Worm (Caenorhabditis elegans) whole organism, early embryonic: Measurements from ENCODE around the gene tmem-258.

Source experiments
- B0310.2 ChIP-seq: sonication (generic microtip); optimal IDR thresholded peaks from 2 replicates; lab custom pipeline; 2016; ENCODE audit warnings: mild to moderate bottlenecking, missing genetic modification characterization, missing compliant biosample characterization
- F13C5.2 ChIP-seq: sonication (generic microtip); optimal IDR thresholded peaks from 2 replicates; lab custom pipeline; 2017; ENCODE audit warnings: mild to moderate bottlenecking, missing genetic modification characterization, inconsistent platforms, missing compliant biosample characterization
- aly-1 ChIP-seq: sonication (generic microtip); optimal IDR thresholded peaks from 2 replicates; lab custom pipeline; 2016; ENCODE audit warnings: missing genetic modification characterization, missing compliant biosample characterization
- ama-1 ChIP-seq: fragments of 150-350 bp; optimal IDR thresholded peaks from 2 replicates; lab custom pipeline; 2014
- ceh-13 ChIP-seq: fragments of 200-800 bp; sonication (Bioruptor generic); optimal IDR thresholded peaks from 2 replicates; lab custom pipeline; 2018; ENCODE audit warnings: mild to moderate bottlenecking, missing genetic modification characterization, missing compliant biosample characterization
- ceh-36 ChIP-seq: sonication (generic microtip); optimal IDR thresholded peaks from 2 replicates; lab custom pipeline; 2016; ENCODE audit warnings: missing genetic modification characterization, inconsistent platforms, missing compliant biosample characterization
- ets-7 ChIP-seq: sonication (generic microtip); optimal IDR thresholded peaks from 2 replicates; lab custom pipeline; 2016; ENCODE audit warnings: missing genotype, missing genetic modification characterization, missing compliant biosample characterization
- flt-1 ChIP-seq: fragments of 200-800 bp; sonication (Bioruptor generic); IDR thresholded peaks from 2 replicates; pipeline ENCODE4 v1.3.6; 2022; ENCODE audit warnings: missing genetic modification characterization, missing compliant biosample characterization
- hmbx-1 ChIP-seq: sonication (generic microtip); optimal IDR thresholded peaks from 2 replicates; lab custom pipeline; 2016; ENCODE audit warnings: mild to moderate bottlenecking, missing genetic modification characterization, missing compliant biosample characterization
- hmg-4 ChIP-seq: fragments of 200-800 bp; sonication (Bioruptor generic); optimal IDR thresholded peaks from 2 replicates; lab custom pipeline; 2018; ENCODE audit warnings: mild to moderate bottlenecking, missing genetic modification characterization, missing compliant biosample characterization
- hnd-1 ChIP-seq: sonication (generic microtip); optimal IDR thresholded peaks from 2 replicates; lab custom pipeline; 2016; ENCODE audit warnings: missing genetic modification characterization, missing compliant biosample characterization
- pes-1 ChIP-seq: fragments of 200-800 bp; sonication (Bioruptor generic); IDR thresholded peaks from 2 replicates; pipeline ENCODE4 v1.3.6; 2022; ENCODE audit warnings: missing genetic modification reagents, missing genetic modification characterization, missing compliant biosample characterization
- scrt-1 ChIP-seq: fragments of 200-800 bp; sonication (Bioruptor generic); IDR thresholded peaks from 2 replicates; pipeline ENCODE4 v1.3.6; 2022; ENCODE audit warnings: missing genetic modification characterization, missing compliant biosample characterization
- sea-1 ChIP-seq: fragments of 200-800 bp; sonication (Bioruptor generic); conservative IDR thresholded peaks from 2 replicates; pipeline ENCODE4 v1.3.6; 2022; ENCODE audit warnings: missing genetic modification characterization, missing compliant biosample characterization
- tbx-11 ChIP-seq: fragments of 200-800 bp; sonication (Bioruptor generic); IDR thresholded peaks from 2 replicates; pipeline ENCODE4 v1.3.6; 2022; ENCODE audit warnings: missing genetic modification characterization, missing compliant biosample characterization
- tbx-37 ChIP-seq: fragments of 200-800 bp; sonication (Bioruptor generic); conservative IDR thresholded peaks from 2 replicates; pipeline ENCODE4 v1.3.6; 2022; ENCODE audit warnings: missing genetic modification reagents, missing genetic modification characterization, missing compliant biosample characterization
- tra-4 ChIP-seq: sonication (generic microtip); optimal IDR thresholded peaks from 2 replicates; lab custom pipeline; 2017; ENCODE audit warnings: missing genetic modification characterization, missing compliant biosample characterization

tmem-258 gene

DNA sequence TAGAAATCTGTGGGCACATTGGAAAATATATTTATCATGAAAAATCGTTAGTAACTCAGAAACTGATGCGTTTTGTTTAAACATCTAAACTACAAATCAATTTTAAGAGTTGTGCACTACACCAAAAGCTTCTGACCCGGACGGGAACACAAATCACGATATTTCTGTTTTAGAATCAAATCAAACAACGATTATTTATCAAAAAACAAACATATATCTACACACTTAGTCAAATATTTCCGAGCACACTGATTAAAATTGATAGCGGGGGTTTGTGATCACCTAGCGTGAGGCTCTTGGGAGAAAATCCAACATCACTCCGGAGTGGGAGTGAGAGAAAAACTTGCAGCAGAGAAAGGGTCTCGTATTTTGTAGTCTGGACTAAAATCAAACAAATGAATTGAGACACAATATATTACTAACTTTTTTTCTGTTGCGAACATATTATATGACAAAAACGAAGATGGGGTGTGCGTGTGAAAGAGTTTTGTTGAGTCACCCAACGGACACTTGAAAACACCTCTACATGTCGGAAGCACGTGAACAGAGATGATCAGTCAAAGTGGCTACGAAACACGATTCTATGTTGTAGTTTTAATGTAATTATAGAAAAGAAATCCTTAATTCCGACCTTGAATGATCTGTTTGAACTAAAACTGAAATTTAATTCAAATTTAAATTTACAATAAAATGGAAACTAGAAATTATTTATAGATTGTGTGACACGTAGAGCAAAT is 32.4 kb downstream of the tmem-258 start:
- TF ChIP-seq tbx-37 (no peak), pes-1 (GFP tag; lab: Robert Waterston, UW) (no peak), tbx-11 (GFP tag; lab: Robert Waterston, UW) (no peak), tra-4 (tag; lab: Kevin White, UChicago) (no peak), hmg-4 (GFP tag; lab: Kevin White, UChicago) (no peak), hmbx-1 (tag; lab: Kevin White, UChicago) (no peak), F13C5.2 (tag; lab: Kevin White, UChicago) (no peak), flt-1 (GFP tag; lab: Robert Waterston, UW) (no peak), ceh-13 (no peak), B0310.2 (tag; lab: Kevin White, UChicago) (no peak), ets-7 (tag; lab: Kevin White, UChicago) (no peak), sea-1 (GFP tag; lab: Robert Waterston, UW) (no peak), ceh-36 (tag; lab: Kevin White, UChicago) (no peak), ama-1 (no peak), aly-1 (no peak), scrt-1 (GFP tag; lab: Robert Waterston, UW) (no peak), hnd-1 (tag; lab: Kevin White, UChicago) (no peak)

DNA sequence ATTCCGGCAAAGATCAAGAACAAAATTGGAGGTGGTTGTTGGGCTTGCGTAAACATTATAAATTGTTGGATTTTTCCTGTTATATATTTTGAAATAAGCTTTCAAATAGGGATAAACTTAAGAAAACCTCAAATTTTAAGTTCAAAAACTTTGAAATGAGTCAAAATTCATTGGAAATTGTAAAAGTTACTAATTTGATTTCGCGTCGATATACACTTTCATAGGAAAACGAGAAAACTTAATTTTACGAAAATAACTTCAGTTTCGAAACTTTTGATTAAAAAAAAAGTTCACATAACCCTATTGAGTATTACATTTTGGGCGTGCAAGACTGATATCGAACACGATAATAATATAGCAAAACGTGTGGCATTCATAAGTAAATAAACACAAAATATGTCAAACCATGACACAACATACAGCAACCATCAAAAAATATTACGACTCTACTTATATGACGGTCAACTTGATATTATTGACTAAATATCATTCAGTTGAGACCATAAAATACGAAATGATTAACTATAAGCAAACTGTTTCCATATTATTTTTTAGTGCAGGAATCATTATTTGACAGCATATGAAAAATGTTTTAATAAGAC is 33.3 kb downstream of the tmem-258 start:
- TF ChIP-seq tbx-37 = no peak
- TF ChIP-seq B0310.2 (tag; lab: Kevin White, UChicago) = no peak
- no peak for TF ChIP-seq F13C5.2 (tag; lab: Kevin White, UChicago)
- no peak for TF ChIP-seq hmg-4 (GFP tag; lab: Kevin White, UChicago)
- no peak for TF ChIP-seq ceh-13
- TF ChIP-seq tra-4 (tag; lab: Kevin White, UChicago) = no peak

- no peak for TF ChIP-seq hmg-4 (GFP tag; lab: Kevin White, UChicago)
- TF ChIP-seq ets-7 (tag; lab: Kevin White, UChicago) = no peak
- TF ChIP-seq tra-4 (tag; lab: Kevin White, UChicago) = no peak
- no peak for TF ChIP-seq aly-1
- no peak for TF ChIP-seq hmbx-1 (tag; lab: Kevin White, UChicago)
- TF ChIP-seq ceh-13 = no peak
- TF ChIP-seq hnd-1 (tag; lab: Kevin White, UChicago) = no peak
- no peak for TF ChIP-seq pes-1 (GFP tag; lab: Robert Waterston, UW)
These were observed 33.8 kb downstream of the tmem-258 start for ce11 chrV:7096811-7097210.

DNA sequence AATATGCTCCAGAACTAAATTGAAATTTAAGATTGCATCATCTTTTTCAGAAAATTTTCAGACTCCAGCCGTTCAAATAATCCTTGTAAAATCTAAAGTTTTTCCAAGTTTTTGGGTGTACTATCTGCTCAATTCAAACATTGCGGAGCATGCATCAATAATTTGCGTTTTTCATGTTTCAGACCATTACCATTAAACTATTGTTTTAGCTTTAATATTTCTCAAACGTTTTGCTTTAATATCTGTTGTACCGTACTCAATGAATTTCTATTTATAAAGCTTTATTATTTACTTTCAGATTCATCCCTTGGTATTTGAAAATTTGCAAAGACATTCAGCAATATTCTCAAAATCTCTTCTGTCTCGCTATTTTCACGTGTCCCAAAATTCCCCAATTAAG is 40.3 kb downstream of the tmem-258 start, which contains the start of gene odr-2:
Gene odr-2, plus strand, starts transcription at position 301 of the 400 bp plus-strand sequence.
- no peak for TF ChIP-seq hmg-4 (GFP tag; lab: Kevin White, UChicago)
- TF ChIP-seq hmbx-1 (tag; lab: Kevin White, UChicago) = no peak
- no peak for TF ChIP-seq tbx-37
- no peak for TF ChIP-seq aly-1
- no peak for TF ChIP-seq F13C5.2 (tag; lab: Kevin White, UChicago)
- TF ChIP-seq hnd-1 (tag; lab: Kevin White, UChicago) = no peak
- no peak for TF ChIP-seq flt-1 (GFP tag; lab: Robert Waterston, UW)
- no peak for TF ChIP-seq B0310.2 (tag; lab: Kevin White, UChicago)
- no peak for TF ChIP-seq pes-1 (GFP tag; lab: Robert Waterston, UW)
- no peak for TF ChIP-seq ceh-36 (tag; lab: Kevin White, UChicago)
- no peak for TF ChIP-seq ets-7 (tag; lab: Kevin White, UChicago)
- TF ChIP-seq scrt-1 (GFP tag; lab: Robert Waterston, UW) = no peak
- no peak for TF ChIP-seq ceh-13
- TF ChIP-seq sea-1 (GFP tag; lab: Robert Waterston, UW) = no peak

DNA sequence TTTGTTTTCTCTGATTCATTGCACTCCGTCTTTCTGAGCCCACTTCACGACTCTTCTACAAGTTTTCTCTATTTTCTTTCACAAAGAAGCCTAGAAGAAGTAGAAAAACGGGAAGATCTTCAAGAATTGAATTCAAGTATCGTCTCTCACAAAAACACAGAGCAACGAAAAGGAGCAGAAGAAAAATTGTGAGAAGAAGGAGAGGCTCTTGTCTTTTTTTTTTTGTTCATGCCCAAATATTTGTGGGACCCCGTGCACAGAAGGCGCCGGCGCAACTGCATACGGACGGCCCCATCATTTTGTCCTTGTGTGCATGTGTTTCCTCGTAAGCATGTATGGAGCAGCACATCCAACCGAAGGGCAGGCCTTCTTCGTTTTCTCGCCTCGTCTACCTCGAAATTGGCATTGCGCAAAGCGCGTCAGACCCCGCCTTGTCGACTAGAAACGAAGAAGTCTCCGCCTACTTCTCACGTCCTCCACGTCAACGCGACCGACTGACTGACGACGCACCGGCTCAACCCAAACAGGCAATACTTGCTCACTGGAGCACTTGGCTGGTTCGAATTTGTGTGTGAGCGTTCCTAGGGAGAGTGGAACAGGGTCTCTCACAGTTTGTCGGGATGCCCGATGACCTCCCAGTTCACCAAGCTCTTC is 43.7 kb downstream of the tmem-258 start:
- TF ChIP-seq hmg-4 (GFP tag; lab: Kevin White, UChicago) = no peak
- no peak for TF ChIP-seq tra-4 (tag; lab: Kevin White, UChicago)
- TF ChIP-seq ceh-13 = no peak
- TF ChIP-seq aly-1 = no peak
- no peak for TF ChIP-seq ceh-36 (tag; lab: Kevin White, UChicago)
- no peak for TF ChIP-seq flt-1 (GFP tag; lab: Robert Waterston, UW)
- no peak for TF ChIP-seq sea-1 (GFP tag; lab: Robert Waterston, UW)
- TF ChIP-seq ets-7 (tag; lab: Kevin White, UChicago) = no peak
- no peak for TF ChIP-seq ama-1
- no peak for TF ChIP-seq pes-1 (GFP tag; lab: Robert Waterston, UW)
- no peak for TF ChIP-seq scrt-1 (GFP tag; lab: Robert Waterston, UW)
- TF ChIP-seq tbx-37 = no peak
- TF ChIP-seq hnd-1 (tag; lab: Kevin White, UChicago) = no peak
- TF ChIP-seq tbx-11 (GFP tag; lab: Robert Waterston, UW) = no peak
- no peak for TF ChIP-seq hmbx-1 (tag; lab: Kevin White, UChicago)
- no peak for TF ChIP-seq F13C5.2 (tag; lab: Kevin White, UChicago)

ce11 chrV:7110370-7110769 is 47.4 kb downstream of the tmem-258 start:
- TF ChIP-seq hmbx-1 (tag; lab: Kevin White, UChicago) (no peak), B0310.2 (tag; lab: Kevin White, UChicago) (no peak), sea-1 (GFP tag; lab: Robert Waterston, UW) (no peak), hnd-1 (tag; lab: Kevin White, UChicago) (no peak), tbx-37 (no peak), ama-1 (no peak), pes-1 (GFP tag; lab: Robert Waterston, UW) (no peak), tra-4 (tag; lab: Kevin White, UChicago) (no peak), flt-1 (GFP tag; lab: Robert Waterston, UW) (no peak), ceh-36 (tag; lab: Kevin White, UChicago) (no peak)
